Worm (Caenorhabditis elegans) whole organism, L1 larva: ENCODE measurements around the gene sulp-7.
A peak's percentile ranks its signal among the peaks of the same experiment; 100 is the strongest.

Experiments used
- alr-1 ChIP-seq: fragments of 200-800 bp; sonication (Bioruptor generic); optimal IDR thresholded peaks from 2 replicates; lab custom pipeline; 2018; ENCODE audit warnings: borderline replicate concordance, mild to moderate bottlenecking, missing genetic modification characterization, missing compliant biosample characterization
- aly-2 ChIP-seq: fragments of 150-350 bp; optimal IDR thresholded peaks from 2 replicates; lab custom pipeline; 2014; ENCODE audit warnings: missing biosample characterization, missing genetic modification characterization
- egl-27 ChIP-seq, 2 experiments: fragments of 150-350 bp in 1 of 2; sonication (generic microtip); optimal IDR thresholded peaks; 3 replicates each; lab custom pipeline; 2017 to 2018; ENCODE audit warnings: missing biosample characterization in 2 of 2, missing genetic modification characterization in 2 of 2, missing genetic modification reagents in 2 of 2
- elt-2 ChIP-seq: sonication (generic microtip); optimal IDR thresholded peaks from 2 replicates; lab custom pipeline; 2016; ENCODE audit warnings: missing genetic modification characterization, mild to moderate bottlenecking, inconsistent platforms, missing compliant biosample characterization, missing genetic modification reagents
- ets-5 ChIP-seq: fragments of 200-800 bp; sonication (Bioruptor generic); IDR thresholded peaks from 2 replicates; pipeline ENCODE4 v1.3.6; 2022; ENCODE audit warnings: missing genetic modification characterization, missing compliant biosample characterization
- fkh-10 ChIP-seq: sonication (generic microtip); optimal IDR thresholded peaks from 2 replicates; lab custom pipeline; 2017; ENCODE audit warnings: missing biosample characterization, missing genetic modification reagents, missing genetic modification characterization
- nhr-12 ChIP-seq: sonication (generic microtip); optimal IDR thresholded peaks from 2 replicates; lab custom pipeline; 2017; ENCODE audit warnings: missing biosample characterization, missing genetic modification characterization
- nhr-77 ChIP-seq: fragments of 150-350 bp; optimal IDR thresholded peaks from 2 replicates; lab custom pipeline; 2014; ENCODE audit warnings: missing biosample characterization, missing genetic modification characterization
- unc-130 ChIP-seq: fragments of 150-350 bp; optimal IDR thresholded peaks from 2 replicates; lab custom pipeline; 2017; ENCODE audit warnings: missing biosample characterization, missing genetic modification characterization, inconsistent platforms
- ztf-11 ChIP-seq, 2 experiments: sonication (generic microtip); optimal IDR thresholded peaks; 2 replicates each; lab custom pipeline; 2016 to 2017; ENCODE audit warnings: missing genetic modification characterization in 2 of 2, missing biosample characterization in 1 of 2, missing compliant biosample characterization in 1 of 2

DNA sequence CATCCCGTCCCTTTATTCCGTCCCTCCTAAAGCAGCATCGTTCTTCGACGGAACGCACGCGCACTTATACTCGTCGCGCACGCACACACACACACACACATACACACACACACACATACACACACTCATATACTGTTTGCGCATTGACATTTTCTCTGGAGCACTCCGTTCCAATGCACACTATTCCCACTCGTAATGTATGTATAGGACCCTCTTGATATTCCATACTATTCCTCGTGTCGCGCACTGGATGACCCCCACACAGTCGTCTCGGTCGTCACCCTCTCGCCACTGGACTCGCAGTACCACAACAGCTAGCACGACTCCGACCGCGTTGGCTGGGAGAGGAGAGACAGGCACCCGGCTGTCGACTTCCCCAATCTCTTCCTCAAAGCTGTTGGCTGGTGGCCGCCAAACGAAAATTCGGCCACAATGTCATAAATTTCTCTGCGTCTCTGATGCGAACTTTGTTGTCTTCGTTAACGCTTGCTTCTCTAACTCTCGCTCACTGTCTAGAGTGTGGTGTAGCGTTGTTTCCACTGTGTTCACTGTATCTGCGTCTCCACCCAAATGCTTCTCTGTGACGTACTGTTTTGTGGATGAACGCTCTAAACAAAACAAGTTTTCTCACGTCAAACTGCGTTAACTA is 49.3 kb upstream of the sulp-7 start:
- TF ChIP-seq elt-2 (tag; lab: Kevin White, UChicago) (peak; percentile 65), egl-27 (tag; optimal IDR thresholded peaks at IDR 0.05; lab: Kevin White, UChicago) (peak; percentile 63 to 67), ztf-11 (tag; optimal IDR thresholded peaks at IDR 0.05; lab: Kevin White, UChicago) (peak in 1 of 2 experiments; percentile 82), alr-1 (tag; lab: Kevin White, UChicago) (no peak), aly-2 (tag; lab: Kevin White, UChicago) (peak; percentile 4), nhr-77 (peak; percentile 91), ets-5 (no peak), unc-130 (peak; percentile 65), nhr-12 (tag; lab: Kevin White, UChicago) (no peak), fkh-10 (peak; percentile 86)
